Worm (Caenorhabditis elegans) whole organism, L1 larva: ENCODE measurements around the gene dot-1.4.

ENCODE experiments used
- C16A3.4 ChIP-seq: fragments of 150-350 bp; optimal IDR thresholded peaks from 2 replicates; lab custom pipeline; 2014; ENCODE audit warnings: missing biosample characterization, missing genetic modification characterization
- Y116A8C.19 ChIP-seq: sonication (generic microtip); optimal IDR thresholded peaks from 2 replicates; lab custom pipeline; 2016; ENCODE audit warnings: missing compliant biosample characterization, missing genetic modification characterization, borderline replicate concordance
- aha-1 ChIP-seq: fragments of 150-350 bp; optimal IDR thresholded peaks from 2 replicates; lab custom pipeline; 2014; ENCODE audit warnings: missing biosample characterization, missing genetic modification characterization
- alr-1 ChIP-seq: fragments of 200-800 bp; sonication (Bioruptor generic); optimal IDR thresholded peaks from 2 replicates; lab custom pipeline; 2018; ENCODE audit warnings: borderline replicate concordance, mild to moderate bottlenecking, missing genetic modification characterization, missing compliant biosample characterization
- aly-2 ChIP-seq: fragments of 150-350 bp; optimal IDR thresholded peaks from 2 replicates; lab custom pipeline; 2014; ENCODE audit warnings: missing biosample characterization, missing genetic modification characterization
- ama-1 ChIP-seq: fragments of 150-350 bp; optimal IDR thresholded peaks from 2 replicates; lab custom pipeline; 2014
- blmp-1 ChIP-seq: fragments of 150-350 bp; optimal IDR thresholded peaks from 2 replicates; lab custom pipeline; 2014; ENCODE audit warnings: missing biosample characterization, missing genetic modification characterization
- ceh-63 ChIP-seq: fragments of 200-800 bp; sonication (Bioruptor generic); optimal IDR thresholded peaks from 2 replicates; lab custom pipeline; 2018; ENCODE audit warnings: mild to moderate bottlenecking, missing genetic modification characterization, missing compliant biosample characterization
- ceh-82 ChIP-seq, 3 experiments: fragments of 150-350 bp in 1 of 3; sonication (generic microtip) in 2 of 3; optimal IDR thresholded peaks; 2 replicates each; lab custom pipeline; 2014 to 2017; ENCODE audit warnings: missing biosample characterization in 3 of 3, missing genetic modification characterization in 3 of 3
- ceh-88 ChIP-seq: fragments of 200-800 bp; sonication (Bioruptor generic); IDR thresholded peaks from 2 replicates; pipeline ENCODE4 v1.3.6; 2022; ENCODE audit warnings: missing genetic modification characterization, missing compliant biosample characterization
- dsc-1 ChIP-seq: sonication (generic microtip); optimal IDR thresholded peaks from 2 replicates; lab custom pipeline; 2016; ENCODE audit warnings: mild to moderate bottlenecking, missing genetic modification characterization, missing compliant biosample characterization
- efl-1 ChIP-seq, 4 experiments: fragments of 150-350 bp; optimal IDR thresholded peaks in 3 of 4; peaks in 1 of 4; 1 replicate in 1 of 4; 2 replicates in 3 of 4; lab custom pipeline; 2014; ENCODE audit warnings: missing biosample characterization in 2 of 4, missing genetic modification characterization in 2 of 4, missing genetic modification reagents in 2 of 4
- egl-13 ChIP-seq: sonication (generic microtip); optimal IDR thresholded peaks from 2 replicates; lab custom pipeline; 2016; ENCODE audit warnings: missing genotype, missing genetic modification reagents, missing genetic modification characterization, missing compliant biosample characterization
- fkh-4 ChIP-seq: sonication (generic microtip); optimal IDR thresholded peaks from 2 replicates; lab custom pipeline; 2016; ENCODE audit warnings: missing compliant biosample characterization, missing genetic modification characterization, borderline replicate concordance
- fkh-8 ChIP-seq: sonication (generic microtip); optimal IDR thresholded peaks from 2 replicates; lab custom pipeline; 2016; ENCODE audit warnings: mild to moderate bottlenecking, missing genetic modification characterization, missing compliant biosample characterization
- hlh-17 ChIP-seq: fragments of 200-800 bp; sonication (Bioruptor generic); optimal IDR thresholded peaks from 2 replicates; lab custom pipeline; 2018; ENCODE audit warnings: missing genetic modification characterization, mild to moderate bottlenecking, missing compliant biosample characterization, moderate library complexity, borderline replicate concordance
- hlh-4 ChIP-seq: sonication (generic microtip); optimal IDR thresholded peaks from 2 replicates; lab custom pipeline; 2016; ENCODE audit warnings: mild to moderate bottlenecking, missing genetic modification characterization, missing compliant biosample characterization
- isw-1 ChIP-seq: fragments of 200-800 bp; sonication (Bioruptor generic); IDR thresholded peaks from 2 replicates; pipeline ENCODE4 v1.3.6; 2022; ENCODE audit warnings: missing genetic modification characterization, missing compliant biosample characterization
- jun-1 ChIP-seq: fragments of 150-350 bp; optimal IDR thresholded peaks from 2 replicates; lab custom pipeline; 2014; ENCODE audit warnings: missing biosample characterization, missing genetic modification reagents, missing genetic modification characterization
- lin-13 ChIP-seq: fragments of 150-350 bp; optimal IDR thresholded peaks from 2 replicates; lab custom pipeline; 2014; ENCODE audit warnings: missing biosample characterization, missing genetic modification reagents, missing genetic modification characterization
- lin-14 ChIP-seq: fragments of 200-800 bp; sonication (Bioruptor generic); optimal IDR thresholded peaks from 2 replicates; lab custom pipeline; 2018; ENCODE audit warnings: mild to moderate bottlenecking, missing genetic modification characterization, moderate library complexity, missing compliant biosample characterization
- lin-15B ChIP-seq: fragments of 150-350 bp; sonication (generic microtip); optimal IDR thresholded peaks from 3 replicates; lab custom pipeline; 2014; ENCODE audit warnings: missing biosample characterization, missing genetic modification characterization
- lin-35 ChIP-seq, 2 experiments: fragments of 150-350 bp; optimal IDR thresholded peaks; 2 replicates each; lab custom pipeline; 2014; ENCODE audit warnings: missing biosample characterization in 2 of 2, missing genetic modification characterization in 2 of 2, missing genetic modification reagents in 2 of 2
- lin-39 ChIP-seq: fragments of 150-350 bp; optimal IDR thresholded peaks from 2 replicates; lab custom pipeline; 2014; ENCODE audit warnings: missing biosample characterization, missing genetic modification reagents, missing genetic modification characterization
- lir-3 ChIP-seq: sonication (generic microtip); optimal IDR thresholded peaks from 2 replicates; lab custom pipeline; 2016; ENCODE audit warnings: mild to moderate bottlenecking, missing genetic modification characterization, moderate library complexity, missing compliant biosample characterization; ENCODE audit not compliant: poor library complexity
- mab-9 ChIP-seq: fragments of 200-800 bp; sonication (Bioruptor generic); IDR thresholded peaks from 2 replicates; pipeline ENCODE4 v1.3.6; 2022; ENCODE audit warnings: missing genetic modification reagents, missing genetic modification characterization, missing compliant biosample characterization
- nhr-11 ChIP-seq: fragments of 150-350 bp; optimal IDR thresholded peaks from 2 replicates; lab custom pipeline; 2014; ENCODE audit warnings: missing biosample characterization, missing genetic modification characterization
- nhr-12 ChIP-seq: sonication (generic microtip); optimal IDR thresholded peaks from 2 replicates; lab custom pipeline; 2017; ENCODE audit warnings: missing biosample characterization, missing genetic modification characterization
- nhr-20 ChIP-seq: sonication (generic microtip); optimal IDR thresholded peaks from 2 replicates; lab custom pipeline; 2016; ENCODE audit warnings: mild to moderate bottlenecking, missing genetic modification characterization, missing compliant biosample characterization
- nhr-28 ChIP-seq: fragments of 150-350 bp; optimal IDR thresholded peaks from 2 replicates; lab custom pipeline; 2014; ENCODE audit warnings: missing biosample characterization, missing genetic modification characterization
- nhr-76 ChIP-seq: sonication (generic microtip); optimal IDR thresholded peaks from 2 replicates; lab custom pipeline; 2017; ENCODE audit warnings: missing biosample characterization, missing genetic modification characterization
- nhr-77 ChIP-seq: fragments of 150-350 bp; optimal IDR thresholded peaks from 2 replicates; lab custom pipeline; 2014; ENCODE audit warnings: missing biosample characterization, missing genetic modification characterization
- nhr-84 ChIP-seq: sonication (generic microtip); optimal IDR thresholded peaks from 2 replicates; lab custom pipeline; 2017; ENCODE audit warnings: missing biosample characterization, missing genetic modification characterization
- nhr-85 ChIP-seq: sonication (generic microtip); peaks from one replicate; lab custom pipeline; 2016; ENCODE audit warnings: missing genetic modification characterization, inconsistent platforms, missing compliant biosample characterization
- pag-3 ChIP-seq: sonication (generic microtip); optimal IDR thresholded peaks from 2 replicates; lab custom pipeline; 2017; ENCODE audit warnings: missing genetic modification characterization, mild to moderate bottlenecking, missing compliant biosample characterization, antibody characterized with exemption, borderline replicate concordance; ENCODE audit not compliant: insufficient read depth
- pax-3 ChIP-seq: fragments of 200-800 bp; sonication (Bioruptor generic); optimal IDR thresholded peaks from 2 replicates; lab custom pipeline; 2018; ENCODE audit warnings: mild to moderate bottlenecking, missing genetic modification characterization, moderate library complexity, missing compliant biosample characterization
- rnt-1 ChIP-seq: sonication (generic microtip); optimal IDR thresholded peaks from 2 replicates; lab custom pipeline; 2016; ENCODE audit warnings: mild to moderate bottlenecking, missing genetic modification characterization, moderate library complexity, missing compliant biosample characterization
- snpc-4 ChIP-seq: fragments of 150-350 bp; optimal IDR thresholded peaks from 2 replicates; lab custom pipeline; 2014; ENCODE audit warnings: missing biosample characterization, missing genetic modification characterization
- swsn-7 ChIP-seq: sonication (generic microtip); optimal IDR thresholded peaks from 2 replicates; lab custom pipeline; 2016; ENCODE audit warnings: missing genetic modification characterization, missing compliant biosample characterization
- tlp-1 ChIP-seq: fragments of 150-350 bp; optimal IDR thresholded peaks from 2 replicates; lab custom pipeline; 2014; ENCODE audit warnings: missing biosample characterization, missing genetic modification characterization
- unc-130 ChIP-seq: fragments of 150-350 bp; optimal IDR thresholded peaks from 2 replicates; lab custom pipeline; 2017; ENCODE audit warnings: missing biosample characterization, missing genetic modification characterization, inconsistent platforms
- unc-62 ChIP-seq: fragments of 150-350 bp; optimal IDR thresholded peaks from 2 replicates; lab custom pipeline; 2014; ENCODE audit warnings: missing biosample characterization, missing genetic modification reagents, missing genetic modification characterization
- unc-86 ChIP-seq: sonication (generic microtip); optimal IDR thresholded peaks from 2 replicates; lab custom pipeline; 2016; ENCODE audit warnings: missing genetic modification characterization, missing compliant biosample characterization
- xbp-1 ChIP-seq: sonication (generic microtip); optimal IDR thresholded peaks from 2 replicates; lab custom pipeline; 2016; ENCODE audit warnings: missing genetic modification characterization, missing compliant biosample characterization
- zip-4 ChIP-seq: fragments of 200-800 bp; sonication (Bioruptor generic); optimal IDR thresholded peaks from 2 replicates; lab custom pipeline; 2018; ENCODE audit warnings: mild to moderate bottlenecking, missing genetic modification characterization, moderate library complexity, missing compliant biosample characterization
- ztf-11 ChIP-seq, 2 experiments: sonication (generic microtip); optimal IDR thresholded peaks; 2 replicates each; lab custom pipeline; 2016 to 2017; ENCODE audit warnings: missing genetic modification characterization in 2 of 2, missing biosample characterization in 1 of 2, missing compliant biosample characterization in 1 of 2
- ztf-4 ChIP-seq: fragments of 150-350 bp; optimal IDR thresholded peaks from 2 replicates; lab custom pipeline; 2014; ENCODE audit warnings: missing biosample characterization, missing genetic modification characterization

dot-1.4 gene

DNA sequence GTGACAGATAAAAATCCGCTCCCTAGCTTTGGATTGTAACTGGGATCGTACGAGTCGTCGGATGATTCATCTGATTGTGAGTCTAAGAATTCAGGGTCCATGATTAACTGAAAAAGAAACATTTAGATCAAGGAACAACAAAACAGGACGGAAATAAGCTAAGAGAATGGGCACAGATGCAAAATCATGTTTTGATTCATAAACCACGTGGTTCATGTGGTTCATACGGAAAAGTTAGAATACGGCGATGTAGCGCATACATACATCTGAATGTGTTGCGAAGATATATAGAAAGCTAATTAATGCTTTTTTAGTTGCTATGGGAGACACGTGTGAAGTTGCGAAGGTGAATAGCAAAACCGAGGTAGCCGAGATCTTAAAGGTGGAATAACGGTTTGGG lies 10.5 kb upstream of the dot-1.4 start, which contains the start of gene F55G7.3:
F55G7.3 (minus strand) TSS at position 101 of the 400 bp plus-strand sequence.
- TF ChIP-seq pag-3, result no peak
- no peak for TF ChIP-seq xbp-1 (tag; lab: Kevin White, UChicago)
- TF ChIP-seq unc-130 (tag; lab: Kevin White, UChicago), result no peak
- TF ChIP-seq isw-1 (GFP tag; lab: Robert Waterston, UW), result no peak
- no peak for TF ChIP-seq pax-3 (tag; lab: Kevin White, UChicago)
- no peak for TF ChIP-seq nhr-11
- TF ChIP-seq mab-9, result no peak
- TF ChIP-seq nhr-28 (tag; lab: Kevin White, UChicago), result no peak
- TF ChIP-seq jun-1 (tag; lab: Kevin White, UChicago), result no peak
- no peak for TF ChIP-seq snpc-4
- no peak for TF ChIP-seq dsc-1
- no peak for TF ChIP-seq ama-1 (lab: Kevin White, UChicago)
- no peak for TF ChIP-seq C16A3.4 (tag; lab: Kevin White, UChicago)
- TF ChIP-seq blmp-1, result no peak
- TF ChIP-seq nhr-84 (tag; lab: Kevin White, UChicago), result no peak
- no peak for TF ChIP-seq Y116A8C.19 (tag; lab: Kevin White, UChicago)

DNA sequence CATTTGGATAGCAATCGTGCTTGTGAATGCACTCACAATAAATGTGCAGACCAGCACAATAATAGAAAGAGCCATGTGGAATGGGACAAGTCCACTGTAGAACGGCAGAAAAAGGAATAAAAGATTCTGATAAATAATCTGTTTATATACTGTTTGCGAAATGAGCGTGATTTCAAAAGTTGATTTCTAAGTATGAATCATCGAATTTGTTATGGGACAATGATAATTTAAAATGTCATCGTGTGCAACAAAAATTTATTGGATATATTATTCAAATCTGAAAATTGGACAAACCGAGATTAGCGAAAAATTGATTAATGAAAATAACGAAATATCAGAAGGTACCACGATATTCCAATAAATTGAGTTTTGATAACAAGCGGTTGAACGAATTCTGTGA lies 7.4 kb upstream of the dot-1.4 start, which contains the start of gene F55G7.5:
F55G7.5 (minus strand) TSS at position 101 of the 400 bp plus-strand sequence.
- TF ChIP-seq nhr-77 (tag; lab: Kevin White, UChicago), result no peak
- no peak for TF ChIP-seq nhr-12
- TF ChIP-seq egl-13 (tag; lab: Kevin White, UChicago), result no peak
- no peak for TF ChIP-seq ceh-88 (GFP tag; lab: Robert Waterston, UW)
- no peak for TF ChIP-seq hlh-17

DNA sequence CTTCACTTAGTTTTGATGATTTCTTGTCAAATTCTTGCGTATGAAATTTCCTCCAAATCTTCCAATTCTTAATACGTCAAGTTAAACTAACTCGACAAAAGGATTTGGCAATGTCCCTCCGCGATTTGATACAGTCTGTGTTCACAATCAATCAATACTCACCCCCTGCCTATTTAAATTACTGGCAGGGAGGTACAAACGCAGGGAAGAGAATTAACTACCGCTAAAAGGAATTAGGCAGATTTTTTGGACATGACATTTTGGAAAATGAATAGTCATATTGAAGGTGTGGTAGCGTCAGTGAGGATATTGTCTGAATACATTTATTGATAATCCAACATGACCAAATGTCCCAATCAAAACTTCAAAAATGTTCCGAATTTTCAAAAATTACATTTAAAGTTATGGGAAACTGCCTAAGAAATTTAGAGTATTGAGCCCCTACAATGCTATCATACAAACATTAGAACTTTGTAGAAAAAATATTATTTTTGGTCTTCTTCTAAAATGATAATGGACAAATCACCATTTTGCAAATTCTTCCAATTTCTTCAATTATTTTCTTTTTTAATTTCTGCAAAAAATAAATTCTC lies 6.0 kb upstream of the dot-1.4 start:
- TF ChIP-seq jun-1 (tag; lab: Kevin White, UChicago) (peak; percentile 100), C16A3.4 (tag; lab: Kevin White, UChicago) (peak; percentile 99), unc-130 (tag; lab: Kevin White, UChicago) (peak; percentile 10), nhr-85 (peak; percentile 97), ceh-63 (GFP tag; lab: Kevin White, UChicago) (peak; percentile 96), ztf-11 (tag; optimal IDR thresholded peaks at IDR 0.05; lab: Kevin White, UChicago) (peak; percentile 90 to 93), hlh-17 (no peak), efl-1 (optimal IDR thresholded peaks at IDR 0.05; lab: Kevin White, UChicago) (peak; percentile 85 to 89), efl-1 (GFP tag; optimal IDR thresholded peaks at IDR 0.05 in 1 of 2; lab: Kevin White, UChicago) (peak; percentile 48 to 97), lin-13 (peak; percentile 97), lir-3 (tag; lab: Kevin White, UChicago) (peak; percentile 93), aly-2 (tag; lab: Kevin White, UChicago) (peak; percentile 94), swsn-7 (tag; lab: Kevin White, UChicago) (peak; percentile 98), alr-1 (tag; lab: Kevin White, UChicago) (no peak), nhr-20 (tag; lab: Kevin White, UChicago) (peak; percentile 98), ztf-4 (tag; lab: Kevin White, UChicago) (peak; percentile 99), hlh-4 (tag; lab: Kevin White, UChicago) (peak; percentile 87), nhr-76 (tag; lab: Kevin White, UChicago) (peak; percentile 92), zip-4 (GFP tag; lab: Kevin White, UChicago) (peak; percentile 95), tlp-1 (no peak), lin-35 (GFP tag; optimal IDR thresholded peaks at IDR 0.05; lab: Kevin White, UChicago) (peak; percentile 65 to 93), egl-13 (tag; lab: Kevin White, UChicago) (peak; percentile 96), dsc-1 (peak; percentile 100), unc-86 (tag; lab: Kevin White, UChicago) (peak; percentile 95), aha-1 (peak; percentile 66), fkh-8 (peak; percentile 95), mab-9 (peak; percentile 92), lin-39 (tag; lab: Kevin White, UChicago) (peak; percentile 98), ceh-88 (GFP tag; lab: Robert Waterston, UW) (peak; percentile 97), ceh-82 (tag; optimal IDR thresholded peaks at IDR 0.05; lab: Kevin White, UChicago) (peak; percentile 99), lin-14 (GFP tag; lab: Kevin White, UChicago) (peak; percentile 96), unc-62 (GFP tag; lab: Kevin White, UChicago) (no peak), fkh-4 (tag; lab: Kevin White, UChicago) (peak; percentile 92), nhr-84 (tag; lab: Kevin White, UChicago) (peak; percentile 73), nhr-28 (tag; lab: Kevin White, UChicago) (peak; percentile 73), rnt-1 (tag; lab: Kevin White, UChicago) (peak; percentile 99), lin-15B (tag; lab: Kevin White, UChicago) (peak; percentile 6)
